Fruit fly (Drosophila melanogaster) whole organism: Measurements from ENCODE around the gene Nos.

Experiments
- CG8478 ChIP-seq: fragments of >200 bp; optimal IDR thresholded peaks from 2 replicates; lab custom pipeline; 2018; ENCODE audit warnings: inconsistent platforms
- Dll ChIP-seq: fragments of >200 bp; optimal IDR thresholded peaks from 2 replicates; lab custom pipeline; 2017
- EcR ChIP-seq, 2 experiments: fragments of >200 bp; optimal IDR thresholded peaks; 2 replicates each; lab custom pipeline; 2017; ENCODE audit warnings: missing biosample characterization in 2 of 2, missing genetic modification characterization in 2 of 2, missing genetic modification reagents in 2 of 2
- pan ChIP-seq: fragments of >200 bp; optimal IDR thresholded peaks from 2 replicates; lab custom pipeline; 2017
- psq ChIP-seq: fragments of >200 bp; optimal IDR thresholded peaks from 2 replicates; lab custom pipeline; 2017
- usp ChIP-seq: fragments of >200 bp; optimal IDR thresholded peaks from 2 replicates; lab custom pipeline; 2017; ENCODE audit warnings: missing biosample characterization, missing genetic modification characterization, mixed read lengths

dm6 chr2L:10759624-10760023 is 77.7 kb downstream of the Nos start:
- no peak for TF ChIP-seq CG8478
- no peak for TF ChIP-seq psq (lab: Kevin White, UChicago)
- TF ChIP-seq usp (GFP tag; lab: Kevin White, UChicago) = no peak
- TF ChIP-seq Dll (lab: Kevin White, UChicago) = no peak
- no peak for TF ChIP-seq pan
- TF ChIP-seq EcR (GFP tag; optimal IDR thresholded peaks at IDR 0.05; lab: Kevin White, UChicago) = no peak
